Worm (Caenorhabditis elegans) whole organism, L3 larva: Measurements from ENCODE around the gene elt-3.

Source experiments
- ZK546.5 ChIP-seq: sonication (generic microtip); optimal IDR thresholded peaks from 2 replicates; lab custom pipeline; 2017; ENCODE audit warnings: missing biosample characterization, missing genetic modification characterization
- ceh-82 ChIP-seq: fragments of 150-350 bp; optimal IDR thresholded peaks from 2 replicates; lab custom pipeline; 2014; ENCODE audit warnings: missing biosample characterization, missing genetic modification characterization
- elt-1 ChIP-seq: fragments of 150-350 bp; optimal IDR thresholded peaks from 2 replicates; lab custom pipeline; 2014; ENCODE audit warnings: missing biosample characterization, missing genetic modification characterization
- fos-1 ChIP-seq: fragments of 150-350 bp; optimal IDR thresholded peaks from 2 replicates; lab custom pipeline; 2014; ENCODE audit warnings: missing biosample characterization, missing genetic modification characterization
- jun-1 ChIP-seq: fragments of 150-350 bp; optimal IDR thresholded peaks from 2 replicates; lab custom pipeline; 2014; ENCODE audit warnings: missing biosample characterization, missing genetic modification reagents, missing genetic modification characterization
- nfya-1 ChIP-seq: sonication (generic microtip); optimal IDR thresholded peaks from 2 replicates; lab custom pipeline; 2017; ENCODE audit warnings: missing genetic modification characterization, mild to moderate bottlenecking, missing compliant biosample characterization, antibody characterized with exemption, moderate library complexity; ENCODE audit not compliant: insufficient read depth
- nhr-237 ChIP-seq: fragments of 150-350 bp; optimal IDR thresholded peaks from 2 replicates; lab custom pipeline; 2014; ENCODE audit warnings: missing biosample characterization, missing genetic modification characterization
- nhr-43 ChIP-seq: sonication (generic microtip); optimal IDR thresholded peaks from 2 replicates; lab custom pipeline; 2016; ENCODE audit warnings: mild to moderate bottlenecking, missing genetic modification characterization, missing compliant biosample characterization; ENCODE audit not compliant: poor library complexity, severe bottlenecking
- nhr-76 ChIP-seq: fragments of 150-350 bp; sonication (generic microtip); optimal IDR thresholded peaks from 5 replicates; lab custom pipeline; 2014; ENCODE audit warnings: missing biosample characterization, missing genetic modification characterization
- nhr-77 ChIP-seq: fragments of 150-350 bp; optimal IDR thresholded peaks from 2 replicates; lab custom pipeline; 2014; ENCODE audit warnings: missing biosample characterization, missing genetic modification characterization
- pqm-1 ChIP-seq: fragments of 150-350 bp; optimal IDR thresholded peaks from 2 replicates; lab custom pipeline; 2017; ENCODE audit warnings: missing biosample characterization, missing genetic modification characterization, inconsistent platforms
- sea-2 ChIP-seq: fragments of 150-350 bp; sonication (generic microtip); optimal IDR thresholded peaks from 4 replicates; lab custom pipeline; 2014; ENCODE audit warnings: missing biosample characterization, missing genetic modification reagents, missing genetic modification characterization
- unc-62 ChIP-seq: fragments of 150-350 bp; sonication (generic microtip); optimal IDR thresholded peaks from 4 replicates; lab custom pipeline; 2014; ENCODE audit warnings: missing biosample characterization, missing genetic modification reagents, missing genetic modification characterization

DNA sequence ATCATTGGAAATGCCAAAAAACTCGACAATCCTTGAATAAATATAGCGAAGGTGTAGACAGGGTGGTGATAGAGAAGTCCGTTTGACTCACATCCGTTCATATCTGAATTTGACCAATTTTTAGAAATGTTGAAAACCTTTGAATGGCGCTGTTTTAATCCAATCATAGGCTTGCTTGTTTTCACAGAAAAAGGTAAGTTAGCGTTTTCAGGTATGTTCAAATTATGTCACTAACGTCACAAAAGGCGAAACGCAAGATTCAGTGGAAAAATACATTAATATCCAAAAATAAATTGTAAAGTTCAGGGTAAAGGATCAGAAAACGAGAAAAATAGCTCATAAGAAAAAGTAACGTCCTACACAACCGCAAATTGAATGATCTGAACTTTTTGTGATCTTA is 34.6 kb upstream of the elt-3 start, which contains the start of gene sra-38:
- TF ChIP-seq ZK546.5 (no peak), ceh-82 (tag; lab: Kevin White, UChicago) (no peak), fos-1 (no peak), nhr-77 (tag; lab: Kevin White, UChicago) (no peak), elt-1 (no peak), unc-62 (no peak), nfya-1 (no peak), nhr-237 (tag; lab: Kevin White, UChicago) (no peak), jun-1 (no peak), nhr-76 (tag; lab: Kevin White, UChicago) (no peak), pqm-1 (tag; lab: Kevin White, UChicago) (no peak), nhr-43 (no peak), sea-2 (GFP tag; lab: Kevin White, UChicago) (no peak)
